Worm (Caenorhabditis elegans): ENCODE results near the gene egl-5.
A peak's percentile ranks its signal among the peaks of the same experiment; 100 is the strongest.

Gene egl-5

DNA sequence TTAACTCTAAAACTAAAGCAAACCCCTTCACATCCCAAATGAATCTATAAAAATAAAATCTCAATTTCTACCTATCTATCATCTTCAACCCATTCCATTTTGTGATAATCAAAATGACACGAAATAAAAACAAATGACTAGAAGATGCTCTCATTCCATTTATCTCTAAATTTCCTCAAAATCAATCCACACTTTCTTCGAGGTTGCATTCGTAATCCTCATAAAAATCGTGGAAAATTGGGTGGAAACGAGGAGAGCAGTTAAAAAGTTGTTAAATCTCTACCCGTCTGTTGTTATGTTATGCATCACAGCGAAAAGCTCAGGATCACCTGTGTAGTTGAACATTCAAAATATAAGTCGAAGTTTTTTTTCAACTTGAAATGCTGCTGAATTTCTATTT lies 7.2 kb upstream of the egl-5 start:
- TF ChIP-seq hmg-11 (tag; optimal IDR thresholded peaks at IDR 0.05): no peak
- no peak for TF ChIP-seq unc-39 (tag; optimal IDR thresholded peaks at IDR 0.05)
- TF ChIP-seq egl-5 (tag; optimal IDR thresholded peaks at IDR 0.05): peak; percentile 100

DNA sequence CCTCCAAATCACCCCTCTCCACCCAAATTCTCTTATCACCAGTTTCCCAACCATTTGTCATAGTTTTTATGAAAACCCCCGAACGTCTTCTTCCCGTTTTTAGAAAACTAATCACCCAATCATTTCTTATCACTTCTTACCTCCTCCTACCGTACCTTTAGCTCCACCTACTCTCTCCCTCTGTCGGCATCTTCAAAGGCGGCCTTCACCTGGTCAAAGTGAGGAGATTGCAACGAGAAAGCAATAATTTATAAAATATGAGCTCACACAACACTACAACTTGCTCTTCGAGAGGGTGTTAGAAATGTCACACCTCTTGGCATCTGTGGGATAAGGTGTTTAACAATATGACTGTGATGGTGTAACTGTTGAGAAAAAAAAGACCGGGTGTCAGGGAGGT lies 5.1 kb upstream of the egl-5 start:
- no peak for TF ChIP-seq elt-1 (tag; optimal IDR thresholded peaks at IDR 0.05)
- TF ChIP-seq skn-1 (tag; optimal IDR thresholded peaks at IDR 0.05): no peak
- peak; percentile 11 for TF ChIP-seq nfya-1 (tag; optimal IDR thresholded peaks at IDR 0.05; ENCODE audit: insufficient read depth)
- TF ChIP-seq nhr-43 (tag; optimal IDR thresholded peaks at IDR 0.05; ENCODE audit: poor library complexity, severe bottlenecking): no peak
- no peak for TF ChIP-seq nhr-77 (tag; optimal IDR thresholded peaks at IDR 0.05)
- TF ChIP-seq egl-5 (tag; optimal IDR thresholded peaks at IDR 0.05): peak; percentile 98
- TF ChIP-seq fos-1 (tag; optimal IDR thresholded peaks at IDR 0.05): no peak
- no peak for TF ChIP-seq ceh-82 (tag; optimal IDR thresholded peaks at IDR 0.05)

DNA sequence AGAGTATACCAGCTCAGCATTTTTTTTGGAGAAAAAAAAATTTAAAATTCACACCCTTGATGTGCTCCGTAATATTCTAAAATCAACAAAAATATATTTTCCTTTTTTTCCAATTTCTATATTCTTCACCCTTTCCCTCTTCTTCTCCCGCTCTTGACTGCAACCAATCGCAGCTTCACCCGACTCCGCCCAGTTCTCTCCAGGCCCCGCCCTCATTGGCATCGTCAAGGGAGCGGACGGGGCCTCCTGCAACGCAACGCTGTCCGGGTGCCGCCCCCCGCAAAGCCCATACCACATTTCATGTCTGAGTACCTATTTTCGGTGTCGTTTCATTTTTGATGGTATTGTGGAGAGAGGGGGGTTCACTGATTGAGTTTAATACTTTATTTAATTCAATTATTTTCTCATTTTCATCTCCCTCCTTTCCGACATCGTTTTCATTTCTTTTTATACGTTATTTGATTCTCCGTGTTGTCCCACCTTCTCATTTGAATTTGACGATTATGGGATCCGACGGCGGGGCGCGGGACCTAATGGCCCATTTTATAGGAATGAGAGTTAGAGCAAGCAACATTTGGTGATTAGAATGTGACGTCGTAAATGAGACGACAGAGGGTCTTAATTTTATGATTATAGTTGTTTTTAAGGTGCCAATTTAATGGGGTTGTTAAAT lies 1.8 kb upstream of the egl-5 start:
- TF ChIP-seq ceh-9 (tag; optimal IDR thresholded peaks at IDR 0.05) (no peak), nhr-23 (tag; optimal IDR thresholded peaks at IDR 0.05) (no peak), fos-1 (tag; optimal IDR thresholded peaks at IDR 0.05) (no peak), eor-1 (tag; optimal IDR thresholded peaks at IDR 0.05) (no peak), ceh-28 (tag; optimal IDR thresholded peaks at IDR 0.05) (no peak), ceh-82 (tag; optimal IDR thresholded peaks at IDR 0.05) (no peak), lin-39 (tag; optimal IDR thresholded peaks at IDR 0.05) (no peak), nfya-1 (tag; optimal IDR thresholded peaks at IDR 0.05; ENCODE audit: insufficient read depth) (peak; percentile 96), egl-27 (tag; optimal IDR thresholded peaks at IDR 0.05) (no peak), egl-5 (tag; optimal IDR thresholded peaks at IDR 0.05) (peak; percentile 100)

DNA sequence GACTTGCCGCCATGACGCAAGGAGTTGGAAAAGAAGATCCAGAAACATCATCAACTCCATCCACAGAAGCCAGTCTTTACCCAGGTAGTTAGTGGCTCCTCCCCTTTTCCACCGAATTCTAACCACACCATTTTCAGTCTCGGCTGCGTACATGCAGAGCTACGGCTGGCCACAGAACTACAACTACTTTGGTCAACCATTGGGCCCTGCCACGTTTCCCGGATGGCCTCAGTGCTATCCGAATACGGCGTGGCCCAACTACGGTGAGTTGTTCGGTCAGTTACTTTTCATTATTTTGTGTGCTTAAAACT lies 837 bp downstream of the egl-5 start:
- no peak for TF ChIP-seq lin-15B (tag; optimal IDR thresholded peaks at IDR 0.05)
- TF ChIP-seq eor-1 (tag; optimal IDR thresholded peaks at IDR 0.05): no peak

DNA sequence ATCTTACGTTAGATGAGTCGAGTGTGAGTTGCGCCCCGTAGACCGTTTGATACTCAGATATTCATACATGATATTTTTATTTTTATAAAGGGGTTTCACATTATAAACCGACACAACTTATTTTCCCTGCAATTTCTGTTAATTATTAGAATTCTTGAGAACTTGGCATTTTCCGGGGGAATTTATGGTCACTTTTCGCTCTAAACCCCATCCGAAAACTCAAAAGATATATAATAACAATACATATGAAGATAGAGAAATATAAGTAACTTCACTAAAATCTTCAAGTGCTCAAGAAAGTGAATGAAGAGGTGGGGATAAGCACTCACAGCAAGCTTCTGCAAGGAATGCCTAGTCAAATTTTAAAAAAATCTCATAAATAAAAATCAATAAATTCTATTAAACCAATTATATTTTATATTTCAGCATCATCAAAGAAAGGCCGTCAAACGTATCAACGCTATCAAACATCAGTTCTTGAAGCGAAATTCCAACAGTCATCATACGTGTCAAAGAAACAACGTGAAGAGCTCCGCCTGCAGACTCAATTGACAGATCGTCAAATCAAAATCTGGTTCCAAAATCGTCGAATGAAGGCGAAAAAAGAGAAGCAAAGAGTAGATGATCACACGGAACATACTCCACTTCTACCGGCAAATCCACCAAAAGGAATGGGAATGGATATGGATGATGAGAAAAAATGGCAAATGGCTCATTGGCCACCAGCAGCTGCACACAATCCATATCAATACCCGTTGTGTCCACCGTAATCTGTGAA lies 1.6 kb downstream of the egl-5 start:
- TF ChIP-seq nhr-23 (tag; optimal IDR thresholded peaks at IDR 0.05) (peak; percentile 99), ceh-16 (tag; optimal IDR thresholded peaks at IDR 0.05) (no peak), skn-1 (tag; optimal IDR thresholded peaks at IDR 0.05) (peak; percentile 100), egl-5 (tag; optimal IDR thresholded peaks at IDR 0.05) (peak; percentile 27), elt-3 (tag; optimal IDR thresholded peaks at IDR 0.05) (no peak), lin-15B (tag; optimal IDR thresholded peaks at IDR 0.05) (no peak), lsy-12 (tag; optimal IDR thresholded peaks at IDR 0.05) (no peak), pha-4 (tag; optimal IDR thresholded peaks at IDR 0.05) (no peak), unc-39 (tag; optimal IDR thresholded peaks at IDR 0.05) (no peak)

DNA sequence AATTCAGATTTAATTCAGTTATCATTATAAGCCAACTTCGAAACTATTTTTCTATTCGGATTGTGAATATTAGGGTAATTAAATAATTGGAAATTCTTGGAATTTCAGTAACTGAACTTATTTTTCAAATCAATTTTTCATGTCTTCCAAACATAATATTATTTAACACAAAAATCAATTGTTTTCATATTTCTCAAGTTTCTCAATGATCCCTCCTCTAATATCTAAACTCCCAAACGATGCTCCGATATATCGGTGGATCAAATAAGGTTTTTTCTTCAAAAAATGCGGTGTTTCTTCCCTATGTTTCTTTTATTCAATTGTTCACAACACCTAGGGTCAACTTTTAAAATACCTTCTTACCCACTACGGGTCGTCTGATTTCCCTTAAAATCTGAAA lies 2.3 kb downstream of the egl-5 start:
- TF ChIP-seq fos-1 (tag; optimal IDR thresholded peaks at IDR 0.05) (no peak), unc-62 (GFP tag; optimal IDR thresholded peaks at IDR 0.05) (no peak), nhr-77 (tag; optimal IDR thresholded peaks at IDR 0.05) (no peak), mdl-1 (tag; optimal IDR thresholded peaks at IDR 0.05) (no peak), nhr-28 (tag; optimal IDR thresholded peaks at IDR 0.05) (no peak), ceh-9 (tag; optimal IDR thresholded peaks at IDR 0.05) (no peak), ceh-16 (tag; optimal IDR thresholded peaks at IDR 0.05) (no peak), nhr-23 (tag; optimal IDR thresholded peaks at IDR 0.05) (peak; percentile 100), nhr-11 (tag; optimal IDR thresholded peaks at IDR 0.05) (no peak), ztf-4 (tag; optimal IDR thresholded peaks at IDR 0.05) (no peak), elt-3 (tag; optimal IDR thresholded peaks at IDR 0.05) (no peak), aly-2 (tag; optimal IDR thresholded peaks at IDR 0.05) (no peak), zag-1 (tag; optimal IDR thresholded peaks at IDR 0.05) (no peak), nhr-25 (tag; optimal IDR thresholded peaks at IDR 0.05) (no peak), tbx-2 (tag; optimal IDR thresholded peaks at IDR 0.05) (no peak), skn-1 (tag; optimal IDR thresholded peaks at IDR 0.05) (peak; percentile 100), ztf-11 (tag; optimal IDR thresholded peaks at IDR 0.05) (no peak)

All from whole organism, L3 larva.